Worm (Caenorhabditis elegans) whole organism, early embryonic: ENCODE data around the gene mcp-1.

Experiments
- B0310.2 ChIP-seq: sonication (generic microtip); optimal IDR thresholded peaks from 2 replicates; lab custom pipeline; 2016; ENCODE audit warnings: mild to moderate bottlenecking, missing genetic modification characterization, missing compliant biosample characterization
- F13C5.2 ChIP-seq: sonication (generic microtip); optimal IDR thresholded peaks from 2 replicates; lab custom pipeline; 2017; ENCODE audit warnings: mild to moderate bottlenecking, missing genetic modification characterization, inconsistent platforms, missing compliant biosample characterization
- aly-1 ChIP-seq: sonication (generic microtip); optimal IDR thresholded peaks from 2 replicates; lab custom pipeline; 2016; ENCODE audit warnings: missing genetic modification characterization, missing compliant biosample characterization
- ama-1 ChIP-seq: fragments of 150-350 bp; optimal IDR thresholded peaks from 2 replicates; lab custom pipeline; 2014
- flt-1 ChIP-seq: fragments of 200-800 bp; sonication (Bioruptor generic); IDR thresholded peaks from 2 replicates; pipeline ENCODE4 v1.3.6; 2022; ENCODE audit warnings: missing genetic modification characterization, missing compliant biosample characterization
- pes-1 ChIP-seq: fragments of 200-800 bp; sonication (Bioruptor generic); IDR thresholded peaks from 2 replicates; pipeline ENCODE4 v1.3.6; 2022; ENCODE audit warnings: missing genetic modification reagents, missing genetic modification characterization, missing compliant biosample characterization
- scrt-1 ChIP-seq: fragments of 200-800 bp; sonication (Bioruptor generic); IDR thresholded peaks from 2 replicates; pipeline ENCODE4 v1.3.6; 2022; ENCODE audit warnings: missing genetic modification characterization, missing compliant biosample characterization
- tbx-11 ChIP-seq: fragments of 200-800 bp; sonication (Bioruptor generic); IDR thresholded peaks from 2 replicates; pipeline ENCODE4 v1.3.6; 2022; ENCODE audit warnings: missing genetic modification characterization, missing compliant biosample characterization
- tra-4 ChIP-seq: sonication (generic microtip); optimal IDR thresholded peaks from 2 replicates; lab custom pipeline; 2017; ENCODE audit warnings: missing genetic modification characterization, missing compliant biosample characterization

- no peak for TF ChIP-seq flt-1
- no peak for TF ChIP-seq ama-1 (lab: Kevin White, UChicago)
- no peak for TF ChIP-seq scrt-1
- no peak for TF ChIP-seq B0310.2
- no peak for TF ChIP-seq F13C5.2 (tag; lab: Kevin White, UChicago)
- TF ChIP-seq tra-4 (tag; lab: Kevin White, UChicago) = no peak
- no peak for TF ChIP-seq pes-1 (GFP tag; lab: Robert Waterston, UW)
- TF ChIP-seq aly-1 (tag; lab: Kevin White, UChicago) = no peak
- TF ChIP-seq tbx-11 (GFP tag; lab: Robert Waterston, UW) = no peak
Measured at ce11 chrV:5919887-5920286, 41.7 kb upstream of the mcp-1 start, which contains the start of gene C04E6.12.
